Worm (Caenorhabditis elegans) whole organism, late embryonic: ENCODE data around the gene srp-6.

Experiments used
- ets-4 ChIP-seq: sonication (generic microtip); optimal IDR thresholded peaks from 2 replicates; lab custom pipeline; 2016; ENCODE audit warnings: missing genetic modification characterization, missing compliant biosample characterization
- nhr-11 ChIP-seq: fragments of 150-350 bp; optimal IDR thresholded peaks from 2 replicates; lab custom pipeline; 2014; ENCODE audit warnings: missing biosample characterization, missing genetic modification characterization

DNA sequence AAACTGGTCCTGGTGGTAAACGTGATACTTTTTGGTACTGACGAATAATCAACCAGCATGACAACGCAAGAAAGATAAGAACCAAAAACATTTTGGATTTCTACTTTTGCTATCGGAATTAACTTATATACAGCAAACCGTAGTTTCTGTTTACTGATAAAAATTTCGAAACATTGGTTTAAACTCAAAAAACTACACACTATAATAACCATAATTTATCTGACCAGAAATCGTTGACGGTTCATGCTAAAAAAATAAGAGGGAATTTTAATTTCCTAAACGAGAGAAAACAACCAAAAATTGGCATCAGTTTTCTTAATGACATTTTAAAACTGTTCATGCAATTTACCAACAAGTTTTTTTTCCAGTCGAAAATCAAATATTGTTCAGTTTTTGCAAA, 24.2 kb downstream of the srp-6 start, which contains the start of gene cyp-35A1:
- no peak for TF ChIP-seq ets-4 (tag; lab: Kevin White, UChicago)
- TF ChIP-seq nhr-11 (tag; lab: Kevin White, UChicago): no peak
